Fruit fly (Drosophila melanogaster) whole organism, embryonic: ENCODE results near the gene Dhc62B.

Experiments used
- Ada2b ChIP-seq: fragments of 200-800 bp; sonication (Bioruptor generic); IDR thresholded peaks from 2 replicates; pipeline ENCODE4 v1.3.6; 2022; ENCODE audit warnings: missing biosample characterization, missing genetic modification characterization
- Blimp-1 ChIP-seq: fragments of 200-800 bp; sonication (Bioruptor generic); optimal IDR thresholded peaks from 3 replicates; lab custom pipeline; 2018; ENCODE audit warnings: missing biosample characterization, missing genetic modification characterization, mild to moderate bottlenecking, moderate library complexity, missing genetic modification reagents
- CG11504 ChIP-seq: fragments of 200-800 bp; sonication (Bioruptor generic); optimal IDR thresholded peaks from 3 replicates; lab custom pipeline; 2019; ENCODE audit warnings: missing biosample characterization, mild to moderate bottlenecking, missing genetic modification characterization, moderate library complexity
- CG12104 ChIP-seq: fragments of 200-800 bp; sonication (Bioruptor generic); optimal IDR thresholded peaks from 3 replicates; lab custom pipeline; 2016; ENCODE audit warnings: missing biosample characterization, missing genetic modification characterization
- CG1233 ChIP-seq: fragments of 200-800 bp; sonication (Bioruptor generic); optimal IDR thresholded peaks from 4 replicates; lab custom pipeline; 2018; ENCODE audit warnings: missing biosample characterization, mild to moderate bottlenecking, missing genetic modification characterization
- CG12659 ChIP-seq: fragments of 200-800 bp; sonication (Bioruptor generic); optimal IDR thresholded peaks from 3 replicates; lab custom pipeline; 2017; ENCODE audit warnings: mild to moderate bottlenecking, missing biosample characterization, missing genetic modification reagents, missing genetic modification characterization
- CG15011 ChIP-seq: fragments of 200-800 bp; sonication (Bioruptor generic); optimal IDR thresholded peaks from 3 replicates; lab custom pipeline; 2018; ENCODE audit warnings: missing biosample characterization, mild to moderate bottlenecking, missing genetic modification characterization
- CG2889 ChIP-seq: fragments of 200-800 bp; sonication (Bioruptor generic); IDR thresholded peaks from 3 replicates; pipeline ENCODE4 v1.3.6; 2022; ENCODE audit warnings: missing biosample characterization, missing genetic modification characterization
- CG5953 ChIP-seq: fragments of 200-800 bp; sonication (Bioruptor generic); IDR thresholded peaks from 2 replicates; pipeline ENCODE4 v1.3.6; 2022; ENCODE audit warnings: missing biosample characterization, missing genetic modification characterization
- CG6683 ChIP-seq: fragments of 200-800 bp; sonication (Bioruptor generic); optimal IDR thresholded peaks from 2 replicates; lab custom pipeline; 2017; ENCODE audit warnings: missing biosample characterization, mild to moderate bottlenecking, missing genetic modification characterization, missing genetic modification reagents
- CG7745 ChIP-seq: fragments of 200-800 bp; sonication (Bioruptor generic); optimal IDR thresholded peaks from 2 replicates; lab custom pipeline; 2018; ENCODE audit warnings: missing biosample characterization, mild to moderate bottlenecking, missing genetic modification characterization, moderate library complexity
- CG7839 ChIP-seq: fragments of 200-800 bp; sonication (Bioruptor generic); optimal IDR thresholded peaks from 3 replicates; lab custom pipeline; 2018; ENCODE audit warnings: missing biosample characterization, mild to moderate bottlenecking, missing genetic modification characterization, moderate library complexity
- CG8388 ChIP-seq: fragments of 200-800 bp; sonication (Bioruptor generic); optimal IDR thresholded peaks from 2 replicates; lab custom pipeline; 2019; ENCODE audit warnings: missing biosample characterization, mild to moderate bottlenecking, missing genetic modification characterization, moderate library complexity
- CG8944 ChIP-seq: fragments of 200-800 bp; sonication (Bioruptor generic); optimal IDR thresholded peaks from 3 replicates; lab custom pipeline; 2016; ENCODE audit warnings: missing biosample characterization, missing genetic modification characterization
- CG9609 ChIP-seq: fragments of 200-800 bp; sonication (Bioruptor generic); optimal IDR thresholded peaks from 3 replicates; lab custom pipeline; 2016; ENCODE audit warnings: missing biosample characterization, missing genetic modification characterization
- CG9797 ChIP-seq: fragments of 200-800 bp; sonication (Bioruptor generic); optimal IDR thresholded peaks from 3 replicates; lab custom pipeline; 2018; ENCODE audit warnings: missing biosample characterization, mild to moderate bottlenecking, missing genetic modification characterization
- Dbx ChIP-seq: fragments of 200-800 bp; sonication (Bioruptor generic); IDR thresholded peaks from 3 replicates; pipeline ENCODE4 v1.3.6; 2022; ENCODE audit warnings: missing biosample characterization, missing genetic modification characterization
- Hmx ChIP-seq: fragments of 200-800 bp; sonication (Bioruptor generic); optimal IDR thresholded peaks from 2 replicates; lab custom pipeline; 2016; ENCODE audit warnings: missing biosample characterization, missing genetic modification characterization
- MESR4 ChIP-seq: fragments of 200-800 bp; sonication (Bioruptor generic); optimal IDR thresholded peaks from 2 replicates; lab custom pipeline; 2018; ENCODE audit warnings: missing biosample characterization, mild to moderate bottlenecking, missing genetic modification characterization, moderate library complexity
- MTF-1 ChIP-seq: fragments of 200-800 bp; sonication (Bioruptor generic); optimal IDR thresholded peaks from 2 replicates; lab custom pipeline; 2018; ENCODE audit warnings: missing biosample characterization, mild to moderate bottlenecking, missing genetic modification characterization, borderline replicate concordance
- Oli ChIP-seq: fragments of 200-800 bp; sonication (Bioruptor generic); optimal IDR thresholded peaks from 2 replicates; lab custom pipeline; 2018; ENCODE audit warnings: missing biosample characterization, mild to moderate bottlenecking, missing genetic modification characterization, moderate library complexity
- Optix ChIP-seq: fragments of 200-800 bp; sonication (Bioruptor generic); IDR thresholded peaks from 3 replicates; pipeline ENCODE4 v1.3.6; 2022; ENCODE audit warnings: missing biosample characterization, missing genetic modification characterization
- PHDP ChIP-seq: fragments of 200-800 bp; sonication (Bioruptor generic); optimal IDR thresholded peaks from 3 replicates; lab custom pipeline; 2018; ENCODE audit warnings: missing biosample characterization, mild to moderate bottlenecking, missing genetic modification characterization, moderate library complexity
- Sin3A ChIP-seq: fragments of >200 bp; optimal IDR thresholded peaks from 2 replicates; lab custom pipeline; 2018
- Sox100B ChIP-seq: fragments of 200-800 bp; sonication (Bioruptor generic); optimal IDR thresholded peaks from 3 replicates; lab custom pipeline; 2018; ENCODE audit warnings: missing biosample characterization, mild to moderate bottlenecking, missing genetic modification characterization
- Sry-δ ChIP-seq: fragments of 200-800 bp; sonication (Bioruptor generic); optimal IDR thresholded peaks from 2 replicates; lab custom pipeline; 2016; ENCODE audit warnings: missing biosample characterization, missing genetic modification characterization
- Ssrp ChIP-seq: fragments of 200-800 bp; sonication (Bioruptor generic); optimal IDR thresholded peaks from 2 replicates; lab custom pipeline; 2018; ENCODE audit warnings: missing biosample characterization, mild to moderate bottlenecking, missing genetic modification characterization, moderate library complexity
- Xrp1 ChIP-seq: fragments of 200-800 bp; sonication (Bioruptor generic); IDR thresholded peaks from 2 replicates; pipeline ENCODE4 v1.3.6; 2022; ENCODE audit warnings: missing biosample characterization, missing genetic modification characterization
- ap ChIP-seq: fragments of 200-800 bp; sonication (Bioruptor generic); IDR thresholded peaks from 2 replicates; pipeline ENCODE4 v1.3.6; 2022; ENCODE audit warnings: missing biosample characterization, missing genetic modification characterization
- ash1 ChIP-seq: fragments of 200-800 bp; sonication (Bioruptor generic); optimal IDR thresholded peaks from 2 replicates; lab custom pipeline; 2018; ENCODE audit warnings: missing biosample characterization, mild to moderate bottlenecking, missing genetic modification characterization
- bsh ChIP-seq, 2 experiments: fragments of 200-800 bp; sonication (Bioruptor generic); optimal IDR thresholded peaks; 2 replicates each; lab custom pipeline; 2017 to 2018; ENCODE audit warnings: mild to moderate bottlenecking in 2 of 2, missing biosample characterization in 2 of 2, missing genetic modification characterization in 2 of 2, moderate library complexity in 1 of 2
- dmrt99B ChIP-seq: fragments of 200-800 bp; sonication (Bioruptor generic); optimal IDR thresholded peaks from 2 replicates; lab custom pipeline; 2018; ENCODE audit warnings: missing biosample characterization, mild to moderate bottlenecking, missing genetic modification characterization, moderate library complexity
- exex ChIP-seq: fragments of 200-800 bp; sonication (Bioruptor generic); optimal IDR thresholded peaks from 4 replicates; lab custom pipeline; 2018; ENCODE audit warnings: missing biosample characterization, mild to moderate bottlenecking, missing genetic modification characterization, moderate library complexity
- eyg ChIP-seq: fragments of 200-800 bp; sonication (Bioruptor generic); optimal IDR thresholded peaks from 3 replicates; lab custom pipeline; 2016; ENCODE audit warnings: missing biosample characterization, missing genetic modification characterization
- ham ChIP-seq: fragments of 200-800 bp; sonication (Bioruptor generic); IDR thresholded peaks from 2 replicates; pipeline ENCODE4 v1.3.6; 2022; ENCODE audit warnings: missing biosample characterization, missing genetic modification characterization
- hbn ChIP-seq: fragments of 200-800 bp; sonication (Bioruptor generic); IDR thresholded peaks from 2 replicates; pipeline ENCODE4 v1.3.6; 2022; ENCODE audit warnings: missing biosample characterization, missing genetic modification characterization; ENCODE audit not compliant: partially characterized antibody
- insv ChIP-seq, 2 experiments: fragments of 200-800 bp; sonication (Bioruptor generic); optimal IDR thresholded peaks; 3 replicates each; lab custom pipeline; 2016 to 2018; ENCODE audit warnings: missing biosample characterization in 2 of 2, missing genetic modification characterization in 2 of 2
- klu ChIP-seq: fragments of 200-800 bp; sonication (Bioruptor generic); IDR thresholded peaks from 2 replicates; pipeline ENCODE4 v1.3.6; 2022; ENCODE audit warnings: missing biosample characterization, missing genetic modification characterization
- knrl ChIP-seq: fragments of 200-800 bp; sonication (Bioruptor generic); IDR thresholded peaks from 3 replicates; pipeline ENCODE4 v1.3.6; 2022; ENCODE audit warnings: missing biosample characterization, missing genetic modification characterization; ENCODE audit not compliant: partially characterized antibody
- lilli ChIP-seq: fragments of 200-800 bp; sonication (Bioruptor generic); optimal IDR thresholded peaks from 3 replicates; lab custom pipeline; 2016; ENCODE audit warnings: missing biosample characterization, missing genetic modification characterization
- mam ChIP-seq: fragments of 200-800 bp; sonication (Bioruptor generic); optimal IDR thresholded peaks from 3 replicates; lab custom pipeline; 2016; ENCODE audit warnings: missing biosample characterization, missing genetic modification characterization
- p53 ChIP-seq: fragments of 200-800 bp; sonication (Bioruptor generic); optimal IDR thresholded peaks from 2 replicates; lab custom pipeline; 2016; ENCODE audit warnings: missing biosample characterization, missing genetic modification characterization
- sens ChIP-seq: fragments of 200-800 bp; sonication (Bioruptor generic); peaks from one replicate; lab custom pipeline; 2016; ENCODE audit warnings: missing biosample characterization, missing genetic modification characterization
- sisA ChIP-seq: fragments of 200-800 bp; sonication (Bioruptor generic); IDR thresholded peaks from 2 replicates; pipeline ENCODE4 v1.3.6; 2022; ENCODE audit warnings: missing biosample characterization, missing genetic modification characterization
- tap ChIP-seq: fragments of 200-800 bp; optimal IDR thresholded peaks from 3 replicates; lab custom pipeline; 2019; ENCODE audit warnings: missing biosample characterization, mild to moderate bottlenecking, missing genetic modification characterization, moderate library complexity
- twi ChIP-seq: fragments of 200-800 bp; optimal IDR thresholded peaks from 2 replicates; lab custom pipeline; 2019; ENCODE audit warnings: missing biosample characterization, mild to moderate bottlenecking, missing genetic modification characterization, moderate library complexity
- unc-4 ChIP-seq: fragments of 200-800 bp; sonication (Bioruptor generic); IDR thresholded peaks from 2 replicates; pipeline ENCODE4 v1.3.6; 2022; ENCODE audit warnings: missing biosample characterization, missing genetic modification characterization; ENCODE audit not compliant: partially characterized antibody
- zen ChIP-seq: fragments of 200-800 bp; sonication (Bioruptor generic); optimal IDR thresholded peaks from 3 replicates; lab custom pipeline; 2018; ENCODE audit warnings: missing biosample characterization, mild to moderate bottlenecking, missing genetic modification characterization, moderate library complexity

Gene Dhc62B

DNA sequence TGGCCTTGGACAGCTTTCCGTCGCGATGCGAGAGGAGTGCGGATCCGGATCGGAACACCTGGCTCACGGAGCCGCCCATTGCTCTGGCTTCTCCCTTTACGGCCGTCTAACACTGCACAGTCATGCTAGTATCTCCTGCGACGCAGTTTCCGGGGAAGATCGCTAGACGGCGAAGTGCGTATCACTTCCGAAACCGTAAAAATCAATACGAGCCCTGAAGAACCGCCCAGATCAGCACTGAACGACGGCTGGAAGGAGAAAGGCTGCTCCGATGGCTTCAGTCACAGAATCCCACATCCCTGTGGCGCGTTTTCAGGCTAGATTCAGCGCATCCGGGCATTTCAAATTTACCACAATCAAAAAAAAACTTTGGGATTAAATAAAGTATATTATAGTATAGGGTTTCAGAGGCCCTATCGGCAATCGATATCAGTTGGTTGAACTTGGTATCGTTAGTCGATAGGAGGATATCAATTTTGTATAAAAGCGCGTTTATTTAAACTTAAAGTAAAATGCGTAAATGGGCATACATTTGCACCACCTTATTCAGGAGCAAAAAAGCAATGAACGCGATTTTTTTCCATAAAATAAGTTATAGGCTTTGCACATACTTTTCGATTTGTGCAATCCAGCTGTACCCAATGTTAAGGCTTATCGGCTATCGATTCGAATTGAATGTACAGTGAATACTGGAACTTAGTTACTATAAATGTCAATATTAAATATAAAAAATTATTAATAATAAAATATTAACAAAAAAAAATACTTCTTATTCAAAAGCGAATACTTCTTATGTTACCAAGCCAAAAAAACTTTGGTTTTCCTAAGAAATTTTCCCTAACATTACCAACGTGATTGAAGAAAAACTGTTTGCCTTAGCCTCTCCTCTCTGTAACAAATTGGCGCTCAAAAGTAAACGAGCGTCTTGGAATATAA lies 3.4 kb upstream of the Dhc62B start, which contains the start of the genes CG13933 and PolD2 (continued):
- TF ChIP-seq CG15011 (GFP tag; lab: Kevin White, UChicago) (no peak), Ada2b (peak; percentile 95), CG8944 (peak; percentile 79), klu (peak; percentile 61; the same call in 1 of the 2 replicates), Optix (peak; percentile 92), mam (GFP tag; lab: Kevin White, UChicago) (peak; percentile 71), lilli (peak; percentile 94), knrl (GFP tag; lab: Robert Waterston, UW) (peak; percentile 59; the same call in 2 of the 3 replicates), Xrp1 (peak; percentile 99), Oli (tag; lab: Kevin White, UChicago) (peak; percentile 99), PHDP (tag; lab: Kevin White, UChicago) (peak; percentile 99), Blimp-1 (GFP tag; lab: Kevin White, UChicago) (no peak), insv (GFP tag; optimal IDR thresholded peaks at IDR 0.05; lab: Kevin White, UChicago) (peak in 1 of 2 experiments; percentile 67), CG1233 (GFP tag; lab: Kevin White, UChicago) (no peak), CG7839 (tag; lab: Kevin White, UChicago) (peak; percentile 98), Sox100B (GFP tag; lab: Kevin White, UChicago) (no peak), hbn (peak; percentile 69), CG6683 (GFP tag; lab: Kevin White, UChicago) (no peak), CG11504 (tag; lab: Kevin White, UChicago) (no peak), sisA (GFP tag; lab: Robert Waterston, UW) (peak; percentile 99), Hmx (no peak), twi (peak; percentile 96), dmrt99B (tag; lab: Kevin White, UChicago) (no peak), bsh (GFP tag; optimal IDR thresholded peaks at IDR 0.05; lab: Kevin White, UChicago) (peak in 1 of 2 experiments; percentile 100), Ssrp (peak; percentile 98), MESR4 (peak; percentile 16), ap (GFP tag; lab: Robert Waterston, UW) (peak; percentile 99), CG5953 (peak; percentile 98), Dbx (GFP tag; lab: Robert Waterston, UW) (peak; percentile 93), unc-4 (GFP tag; lab: Robert Waterston, UW) (peak; percentile 64), eyg (GFP tag; lab: Kevin White, UChicago) (no peak), CG2889 (GFP tag; lab: Robert Waterston, UW) (peak; percentile 97), exex (tag; lab: Kevin White, UChicago) (peak; percentile 64), p53 (peak; percentile 24), zen (tag; lab: Kevin White, UChicago) (peak; percentile 87), CG9609 (GFP tag; lab: Kevin White, UChicago) (peak; percentile 80), tap (no peak), ham (GFP tag; lab: Robert Waterston, UW) (peak; percentile 89), CG7745 (tag; lab: Kevin White, UChicago) (peak; percentile 92), CG8388 (GFP tag; lab: Kevin White, UChicago) (peak; percentile 96), Sry-δ (GFP tag; lab: Kevin White, UChicago) (peak; percentile 35), MTF-1 (GFP tag; lab: Kevin White, UChicago) (peak; percentile 72), sens (GFP tag; lab: Kevin White, UChicago) (peak; percentile 94), CG9797 (GFP tag; lab: Kevin White, UChicago) (no peak), ash1 (GFP tag; lab: Kevin White, UChicago) (no peak), Sin3A (lab: Kevin White, UChicago) (no peak), CG12104 (peak; percentile 92), CG12659 (peak; percentile 98)
